Worm (Caenorhabditis elegans) whole organism, mixed stage, embryonic: ENCODE measurements around the gene T24E12.11.

Experiments used
- ces-1 ChIP-seq: fragments of 150-350 bp; optimal IDR thresholded peaks from 2 replicates; lab custom pipeline; 2014; ENCODE audit warnings: missing biosample characterization, missing genetic modification reagents, missing genetic modification characterization
- mep-1 ChIP-seq: fragments of 150-350 bp; optimal IDR thresholded peaks from 2 replicates; lab custom pipeline; 2017; ENCODE audit warnings: missing biosample characterization, missing genetic modification reagents, missing genetic modification characterization, inconsistent platforms
- mls-2 ChIP-seq: sonication (generic microtip); optimal IDR thresholded peaks from 2 replicates; lab custom pipeline; 2016; ENCODE audit warnings: mild to moderate bottlenecking, missing genetic modification characterization, moderate library complexity, missing compliant biosample characterization
- nhr-76 ChIP-seq: sonication (generic microtip); optimal IDR thresholded peaks from 2 replicates; lab custom pipeline; 2017; ENCODE audit warnings: missing biosample characterization, missing genetic modification characterization
- snpc-4 ChIP-seq: fragments of 150-350 bp; optimal IDR thresholded peaks from 2 replicates; lab custom pipeline; 2014; ENCODE audit warnings: missing biosample characterization, missing genetic modification characterization
- unc-62 ChIP-seq: fragments of 150-350 bp; optimal IDR thresholded peaks from 2 replicates; lab custom pipeline; 2014; ENCODE audit warnings: missing biosample characterization, missing genetic modification reagents, missing genetic modification characterization

DNA sequence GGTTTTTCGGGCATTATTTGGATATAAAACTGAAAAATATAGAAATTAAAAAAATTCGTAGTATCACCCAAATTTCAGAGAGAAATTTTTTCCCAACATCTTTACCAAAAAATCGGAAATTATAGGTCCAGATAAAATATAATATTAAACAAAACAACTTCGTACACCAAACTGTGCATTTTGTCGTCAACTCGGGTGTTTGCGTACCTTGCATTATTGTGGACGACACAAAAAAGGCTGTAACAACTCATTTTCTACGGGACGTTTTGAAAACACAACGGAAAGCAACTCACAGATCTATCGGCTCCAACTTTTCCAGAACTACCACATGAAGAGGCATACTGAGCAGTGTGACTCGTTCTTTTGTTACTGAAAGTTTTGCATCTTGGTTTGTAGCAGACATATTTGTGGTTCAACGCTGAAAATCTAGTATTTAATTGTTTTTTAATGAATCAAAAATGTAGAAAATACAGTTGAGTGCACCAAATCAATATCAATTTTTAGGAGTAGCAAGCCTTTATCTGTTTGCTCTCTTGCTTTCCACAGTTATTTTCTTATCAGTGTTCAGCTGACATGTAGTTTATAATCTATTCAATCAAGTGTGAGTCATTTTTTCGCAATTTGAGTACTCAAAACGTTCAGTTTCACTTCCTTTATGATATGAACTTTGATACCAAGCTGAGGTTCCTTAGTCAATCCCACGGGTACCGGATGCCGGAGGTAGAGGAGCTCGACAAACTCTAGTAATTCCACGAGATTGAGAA lies 36.3 kb upstream of the T24E12.11 start:
- TF ChIP-seq unc-62 (GFP tag; lab: Kevin White, UChicago) (no peak), nhr-76 (tag; lab: Kevin White, UChicago) (no peak), mls-2 (tag; lab: Kevin White, UChicago) (no peak), mep-1 (tag; lab: Kevin White, UChicago) (no peak), ces-1 (no peak), snpc-4 (no peak)
